Fruit fly (Drosophila melanogaster): ENCODE measurements around the gene CG42857.
A peak's percentile ranks its signal among the peaks of the same experiment; 100 is the strongest.

The CG42857 gene

dm6 chr3R:9771519-9771972 lies 49.4 kb downstream of the CG42857 start, which contains the start of gene CG9471 (continued):
- peak; percentile 99 for TF ChIP-seq grau (tag; optimal IDR thresholded peaks at IDR 0.05)
- 0 out of 2 replicates have a peak, but pooled peaks have one; percentile 27 for TF ChIP-seq Dref (GFP tag; IDR thresholded peaks at IDR 0.05)
- peak; percentile 67; the same call in 1 of the 3 replicates for TF ChIP-seq CG6175 (GFP tag; IDR thresholded peaks at IDR 0.05)
- TF ChIP-seq dati (GFP tag; IDR thresholded peaks at IDR 0.05), result peak; percentile 81
- TF ChIP-seq CG8765 (GFP tag; IDR thresholded peaks at IDR 0.05), result peak; percentile 70; the same call in 1 of the 2 replicates
- peak; percentile 91 for TF ChIP-seq CG13775 (GFP tag; optimal IDR thresholded peaks at IDR 0.05)
- peak; percentile 96 for TF ChIP-seq CG2120 (GFP tag; optimal IDR thresholded peaks at IDR 0.05)
- peak; percentile 94 for TF ChIP-seq sob (GFP tag; IDR thresholded peaks at IDR 0.05)
- no peak for TF ChIP-seq CG15479 (GFP tag; optimal IDR thresholded peaks at IDR 0.05)
- TF ChIP-seq repo (GFP tag; optimal IDR thresholded peaks at IDR 0.05), result peak; percentile 68
- peak; percentile 80 for TF ChIP-seq CG7987 (GFP tag; optimal IDR thresholded peaks at IDR 0.05)
- TF ChIP-seq CG12942 (GFP tag; optimal IDR thresholded peaks at IDR 0.05), result peak; percentile 88
- peak; percentile 89 for TF ChIP-seq slp2 (GFP tag; optimal IDR thresholded peaks at IDR 0.05)
- peak; percentile 94 for TF ChIP-seq Atf6 (GFP tag; IDR thresholded peaks at IDR 0.05)
- TF ChIP-seq Dfd (GFP tag; optimal IDR thresholded peaks at IDR 0.05), result no peak
- peak; percentile 83 for TF ChIP-seq Mes4 (GFP tag; optimal IDR thresholded peaks at IDR 0.05)
- TF ChIP-seq phol (tag; optimal IDR thresholded peaks at IDR 0.05), result peak; percentile 89
- TF ChIP-seq CG12155 (GFP tag; optimal IDR thresholded peaks at IDR 0.05), result peak; percentile 93
- peak; percentile 62 for TF ChIP-seq CG10431 (GFP tag; optimal IDR thresholded peaks at IDR 0.05)
- peak; percentile 77 for TF ChIP-seq CG5245 (GFP tag; optimal IDR thresholded peaks at IDR 0.05)
- TF ChIP-seq CG3847 (GFP tag; IDR thresholded peaks at IDR 0.05), result peak; percentile 89
- peak; percentile 49 for TF ChIP-seq Sry-δ (GFP tag; optimal IDR thresholded peaks at IDR 0.05)
- peak; percentile 85 for TF ChIP-seq ems (GFP tag; optimal IDR thresholded peaks at IDR 0.05)
- peak; percentile 82 for TF ChIP-seq grn (GFP tag; optimal IDR thresholded peaks at IDR 0.05)
- peak; percentile 86 for TF ChIP-seq CG43689 (GFP tag; IDR thresholded peaks at IDR 0.05)
- TF ChIP-seq CG6813 (GFP tag; optimal IDR thresholded peaks at IDR 0.05), result peak; percentile 74
- peak; percentile 85 for TF ChIP-seq NK7.1 (GFP tag; optimal IDR thresholded peaks at IDR 0.05)
- TF ChIP-seq ash1 (GFP tag; optimal IDR thresholded peaks at IDR 0.05), result no peak
- peak; percentile 93 for TF ChIP-seq CG12659 (GFP tag; optimal IDR thresholded peaks at IDR 0.05)
- TF ChIP-seq lola (GFP tag; optimal IDR thresholded peaks at IDR 0.05), result peak in 1 of 3 experiments; percentile 83
- peak; percentile 91 for TF ChIP-seq sug (tag; optimal IDR thresholded peaks at IDR 0.05)
- peak; percentile 43 for TF ChIP-seq ab (GFP tag; optimal IDR thresholded peaks at IDR 0.05)
- peak; percentile 94 for TF ChIP-seq ranshi (GFP tag; IDR thresholded peaks at IDR 0.05)
- TF ChIP-seq CG17361 (GFP tag; IDR thresholded peaks at IDR 0.05), result peak; percentile 93
- TF ChIP-seq hb (GFP tag; IDR thresholded peaks at IDR 0.05; ENCODE audit: partially characterized antibody), result no peak
- TF ChIP-seq CG6689 (GFP tag; IDR thresholded peaks at IDR 0.05), result peak; percentile 94
- peak; percentile 69 for TF ChIP-seq CG2116 (GFP tag; optimal IDR thresholded peaks at IDR 0.05)
- peak; percentile 89 for TF ChIP-seq wdn (GFP tag; IDR thresholded peaks at IDR 0.05)
- peak; percentile 93 for TF ChIP-seq Bteb2 (GFP tag; optimal IDR thresholded peaks at IDR 0.05)
- TF ChIP-seq twi (tag; optimal IDR thresholded peaks at IDR 0.05), result peak; percentile 73
- peak; percentile 94 for TF ChIP-seq CG32532 (GFP tag; IDR thresholded peaks at IDR 0.05)
- TF ChIP-seq CG10366 (GFP tag; IDR thresholded peaks at IDR 0.05), result peak; percentile 93
- peak; percentile 64 for TF ChIP-seq CG10274 (GFP tag; optimal IDR thresholded peaks at IDR 0.05)
- peak; percentile 94 for TF ChIP-seq H15 (GFP tag; IDR thresholded peaks at IDR 0.05)
- TF ChIP-seq Hey (tag; optimal IDR thresholded peaks at IDR 0.05), result peak; percentile 49
- peak; percentile 94 for TF ChIP-seq unpg (GFP tag; optimal IDR thresholded peaks at IDR 0.05)
- TF ChIP-seq pnt (GFP tag; optimal IDR thresholded peaks at IDR 0.05), result peak; percentile 89
- TF ChIP-seq vfl (GFP tag; optimal IDR thresholded peaks at IDR 0.05), result peak; percentile 82
- TF ChIP-seq CG16779 (GFP tag; IDR thresholded peaks at IDR 0.05), result peak; percentile 90
- TF ChIP-seq Deaf1 (tag; optimal IDR thresholded peaks at IDR 0.05), result peak; percentile 73
- peak; percentile 61 for TF ChIP-seq CG4360 (GFP tag; IDR thresholded peaks at IDR 0.05)
- peak; percentile 75 for TF ChIP-seq Dad (GFP tag; optimal IDR thresholded peaks at IDR 0.05)

Data from whole organism, embryonic.